Worm (Caenorhabditis elegans) whole organism, early embryonic: ENCODE results near the gene C50F4.9.

Experiments
- B0310.2 ChIP-seq: sonication (generic microtip); optimal IDR thresholded peaks from 2 replicates; lab custom pipeline; 2016; ENCODE audit warnings: mild to moderate bottlenecking, missing genetic modification characterization, missing compliant biosample characterization
- F13C5.2 ChIP-seq: sonication (generic microtip); optimal IDR thresholded peaks from 2 replicates; lab custom pipeline; 2017; ENCODE audit warnings: mild to moderate bottlenecking, missing genetic modification characterization, inconsistent platforms, missing compliant biosample characterization
- aly-1 ChIP-seq: sonication (generic microtip); optimal IDR thresholded peaks from 2 replicates; lab custom pipeline; 2016; ENCODE audit warnings: missing genetic modification characterization, missing compliant biosample characterization
- ama-1 ChIP-seq: fragments of 150-350 bp; optimal IDR thresholded peaks from 2 replicates; lab custom pipeline; 2014
- ceh-13 ChIP-seq: fragments of 200-800 bp; sonication (Bioruptor generic); optimal IDR thresholded peaks from 2 replicates; lab custom pipeline; 2018; ENCODE audit warnings: mild to moderate bottlenecking, missing genetic modification characterization, missing compliant biosample characterization
- ceh-36 ChIP-seq: sonication (generic microtip); optimal IDR thresholded peaks from 2 replicates; lab custom pipeline; 2016; ENCODE audit warnings: missing genetic modification characterization, inconsistent platforms, missing compliant biosample characterization
- ets-7 ChIP-seq: sonication (generic microtip); optimal IDR thresholded peaks from 2 replicates; lab custom pipeline; 2016; ENCODE audit warnings: missing genotype, missing genetic modification characterization, missing compliant biosample characterization
- flt-1 ChIP-seq: fragments of 200-800 bp; sonication (Bioruptor generic); IDR thresholded peaks from 2 replicates; pipeline ENCODE4 v1.3.6; 2022; ENCODE audit warnings: missing genetic modification characterization, missing compliant biosample characterization
- hmbx-1 ChIP-seq: sonication (generic microtip); optimal IDR thresholded peaks from 2 replicates; lab custom pipeline; 2016; ENCODE audit warnings: mild to moderate bottlenecking, missing genetic modification characterization, missing compliant biosample characterization
- hmg-4 ChIP-seq: fragments of 200-800 bp; sonication (Bioruptor generic); optimal IDR thresholded peaks from 2 replicates; lab custom pipeline; 2018; ENCODE audit warnings: mild to moderate bottlenecking, missing genetic modification characterization, missing compliant biosample characterization
- hnd-1 ChIP-seq: sonication (generic microtip); optimal IDR thresholded peaks from 2 replicates; lab custom pipeline; 2016; ENCODE audit warnings: missing genetic modification characterization, missing compliant biosample characterization
- pes-1 ChIP-seq: fragments of 200-800 bp; sonication (Bioruptor generic); IDR thresholded peaks from 2 replicates; pipeline ENCODE4 v1.3.6; 2022; ENCODE audit warnings: missing genetic modification reagents, missing genetic modification characterization, missing compliant biosample characterization
- scrt-1 ChIP-seq: fragments of 200-800 bp; sonication (Bioruptor generic); IDR thresholded peaks from 2 replicates; pipeline ENCODE4 v1.3.6; 2022; ENCODE audit warnings: missing genetic modification characterization, missing compliant biosample characterization
- sea-1 ChIP-seq: fragments of 200-800 bp; sonication (Bioruptor generic); conservative IDR thresholded peaks from 2 replicates; pipeline ENCODE4 v1.3.6; 2022; ENCODE audit warnings: missing genetic modification characterization, missing compliant biosample characterization
- tbx-11 ChIP-seq: fragments of 200-800 bp; sonication (Bioruptor generic); IDR thresholded peaks from 2 replicates; pipeline ENCODE4 v1.3.6; 2022; ENCODE audit warnings: missing genetic modification characterization, missing compliant biosample characterization
- tbx-37 ChIP-seq: fragments of 200-800 bp; sonication (Bioruptor generic); conservative IDR thresholded peaks from 2 replicates; pipeline ENCODE4 v1.3.6; 2022; ENCODE audit warnings: missing genetic modification reagents, missing genetic modification characterization, missing compliant biosample characterization
- tra-4 ChIP-seq: sonication (generic microtip); optimal IDR thresholded peaks from 2 replicates; lab custom pipeline; 2017; ENCODE audit warnings: missing genetic modification characterization, missing compliant biosample characterization

The C50F4.9 gene

DNA sequence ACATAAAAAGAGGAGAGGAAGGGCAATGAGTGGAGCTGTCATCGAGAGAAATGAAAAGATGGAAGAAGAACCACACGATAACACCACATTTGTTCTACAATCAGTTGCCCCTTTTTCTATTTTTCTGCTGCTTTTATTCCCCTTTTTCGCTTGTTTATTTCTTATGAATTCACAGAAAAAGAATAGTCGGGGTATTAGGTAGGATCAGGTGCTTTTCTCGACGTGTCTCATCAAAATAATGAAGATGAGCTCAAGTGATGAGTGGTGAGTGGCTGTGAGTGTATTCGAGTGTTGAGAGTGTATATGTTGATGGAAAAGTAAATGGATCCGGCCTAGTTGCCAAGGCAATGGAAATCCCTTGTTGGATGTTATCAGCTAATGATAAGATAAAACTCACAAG lies 38.5 kb downstream of the C50F4.9 start:
- no peak for TF ChIP-seq ets-7
- TF ChIP-seq scrt-1 (GFP tag; lab: Robert Waterston, UW), result no peak
- TF ChIP-seq ceh-13 (GFP tag; lab: Kevin White, UChicago), result no peak
- no peak for TF ChIP-seq aly-1
- TF ChIP-seq ama-1 (lab: Kevin White, UChicago), result no peak
- no peak for TF ChIP-seq sea-1 (GFP tag; lab: Robert Waterston, UW)
- TF ChIP-seq tra-4, result no peak
- no peak for TF ChIP-seq ceh-36 (tag; lab: Kevin White, UChicago)
- no peak for TF ChIP-seq F13C5.2
- TF ChIP-seq tbx-37 (GFP tag; lab: Robert Waterston, UW), result no peak
- no peak for TF ChIP-seq hmg-4 (GFP tag; lab: Kevin White, UChicago)
- no peak for TF ChIP-seq hmbx-1 (tag; lab: Kevin White, UChicago)
- no peak for TF ChIP-seq pes-1 (GFP tag; lab: Robert Waterston, UW)
- TF ChIP-seq tbx-11 (GFP tag; lab: Robert Waterston, UW), result no peak
- TF ChIP-seq flt-1, result no peak
- no peak for TF ChIP-seq B0310.2
- no peak for TF ChIP-seq hnd-1

DNA sequence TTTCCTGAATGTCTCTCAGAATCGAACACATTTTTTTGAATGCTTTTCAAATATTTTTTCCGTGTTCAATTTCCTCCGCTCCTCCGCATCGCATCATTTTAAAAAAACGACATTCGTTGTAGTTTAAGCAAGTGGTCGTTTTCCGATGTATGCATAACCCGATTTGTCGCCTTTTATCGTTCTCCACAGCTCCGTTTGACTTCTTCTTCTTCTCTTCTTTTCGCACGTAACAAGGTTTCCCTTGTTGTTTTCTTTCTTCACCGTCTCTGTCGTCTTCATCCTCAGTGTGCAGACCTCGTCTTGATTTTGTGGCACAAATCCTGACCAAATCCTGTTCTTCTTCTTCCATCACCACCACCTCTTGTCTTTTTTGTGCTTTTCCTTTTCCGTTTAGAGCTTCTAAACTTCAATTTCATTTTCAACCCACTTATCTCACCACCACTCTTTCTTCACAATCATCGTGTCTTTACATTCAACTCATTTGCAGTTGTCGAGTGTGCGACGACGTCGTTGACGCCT lies 40.2 kb downstream of the C50F4.9 start, which contains the start of gene K06A4.2:
TSS of gene K06A4.2 (plus strand) at position 469 of the 519 bp plus-strand sequence.
- TF ChIP-seq scrt-1 (GFP tag; lab: Robert Waterston, UW) (no peak), tra-4 (no peak), hnd-1 (no peak), hmg-4 (GFP tag; lab: Kevin White, UChicago) (no peak), tbx-11 (GFP tag; lab: Robert Waterston, UW) (no peak), B0310.2 (no peak)

DNA sequence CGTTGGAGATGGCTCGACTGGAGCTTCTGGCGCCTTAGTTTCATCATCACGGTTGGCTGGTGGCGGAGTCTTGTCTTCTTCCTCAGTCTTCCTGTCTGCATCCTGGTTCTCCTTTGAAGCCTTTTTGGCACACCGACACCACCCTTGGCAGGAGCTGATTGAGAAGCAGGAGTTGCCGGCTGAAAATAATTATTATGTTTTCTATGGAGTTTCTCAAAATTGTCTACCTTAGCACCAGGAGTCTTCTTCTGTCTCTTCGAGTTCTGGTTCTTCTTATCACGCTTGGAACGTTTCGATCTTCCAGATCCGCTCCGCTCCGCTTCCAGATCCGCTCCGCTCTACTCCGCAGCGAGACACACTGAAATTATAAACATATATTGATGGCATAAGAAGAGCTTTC lies 43.4 kb downstream of the C50F4.9 start, which contains the start of gene K06A4.6:
TSS of gene K06A4.6 (minus strand) at position 101 of the 400 bp plus-strand sequence.
- TF ChIP-seq ceh-36 (tag; lab: Kevin White, UChicago) (no peak), tbx-11 (GFP tag; lab: Robert Waterston, UW) (no peak), F13C5.2 (no peak), sea-1 (GFP tag; lab: Robert Waterston, UW) (no peak), B0310.2 (no peak), hmbx-1 (tag; lab: Kevin White, UChicago) (no peak)

DNA sequence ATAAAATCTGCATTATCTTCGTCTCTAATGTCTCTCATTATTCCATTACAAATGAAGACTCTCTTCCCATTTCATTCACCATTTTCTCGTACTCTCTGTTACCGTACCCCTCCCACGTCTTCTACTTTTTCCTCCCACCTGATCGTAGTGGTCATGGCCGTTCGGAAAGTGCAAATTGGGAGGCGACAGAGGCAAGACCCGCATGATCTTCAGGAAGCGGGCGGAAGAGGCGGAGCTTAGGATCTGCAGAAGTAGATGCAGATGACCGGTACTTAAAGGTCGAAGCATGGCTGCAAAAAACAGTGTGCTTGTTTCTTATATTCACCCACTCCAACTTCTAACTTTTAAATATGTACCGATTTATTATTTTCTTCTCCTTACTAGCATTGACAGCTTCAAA lies 46.1 kb downstream of the C50F4.9 start, which contains the start of gene nas-3:
TSS of gene nas-3 (plus strand) at position 301 of the 400 bp plus-strand sequence.
- TF ChIP-seq aly-1 (no peak), flt-1 (no peak), ets-7 (no peak), hmbx-1 (tag; lab: Kevin White, UChicago) (no peak)

DNA sequence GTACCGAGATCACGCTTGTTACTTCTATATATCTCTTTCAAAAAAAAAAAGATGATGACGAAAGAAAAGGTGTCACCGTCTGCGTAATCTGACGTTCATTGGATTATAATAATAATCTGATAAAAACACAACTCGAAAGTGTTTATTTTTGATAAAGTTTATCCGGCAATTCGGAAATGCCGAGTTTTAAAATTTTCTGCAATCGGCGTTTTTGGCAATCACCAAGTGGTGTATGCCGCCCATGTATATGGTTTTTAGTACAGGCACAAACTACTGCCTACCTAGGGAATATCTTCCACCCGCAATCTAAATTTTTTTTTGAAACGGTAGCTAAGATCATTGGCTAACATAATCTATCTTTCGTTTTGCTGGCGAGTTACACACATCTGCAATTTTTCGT lies 50.1 kb downstream of the C50F4.9 start:
- TF ChIP-seq B0310.2, result no peak
- no peak for TF ChIP-seq aly-1
- TF ChIP-seq flt-1, result no peak
- TF ChIP-seq hmbx-1 (tag; lab: Kevin White, UChicago), result no peak
- no peak for TF ChIP-seq ets-7
- TF ChIP-seq tra-4, result no peak
- TF ChIP-seq ama-1 (lab: Kevin White, UChicago), result no peak
- no peak for TF ChIP-seq tbx-11 (GFP tag; lab: Robert Waterston, UW)
- TF ChIP-seq scrt-1 (GFP tag; lab: Robert Waterston, UW), result no peak
- TF ChIP-seq hnd-1, result no peak
- no peak for TF ChIP-seq ceh-13 (GFP tag; lab: Kevin White, UChicago)
- no peak for TF ChIP-seq tbx-37 (GFP tag; lab: Robert Waterston, UW)
- no peak for TF ChIP-seq hmg-4 (GFP tag; lab: Kevin White, UChicago)
- no peak for TF ChIP-seq ceh-36 (tag; lab: Kevin White, UChicago)
- TF ChIP-seq pes-1 (GFP tag; lab: Robert Waterston, UW), result no peak
